Fruit fly (Drosophila melanogaster) whole organism: Measurements from ENCODE around the gene Mrgn1.

ENCODE experiments used
- CG8478 ChIP-seq: fragments of >200 bp; optimal IDR thresholded peaks from 2 replicates; lab custom pipeline; 2018; ENCODE audit warnings: inconsistent platforms
- Dll ChIP-seq: fragments of >200 bp; optimal IDR thresholded peaks from 2 replicates; lab custom pipeline; 2017
- EcR ChIP-seq, 2 experiments: fragments of >200 bp; optimal IDR thresholded peaks; 2 replicates each; lab custom pipeline; 2017; ENCODE audit warnings: missing biosample characterization in 2 of 2, missing genetic modification characterization in 2 of 2, missing genetic modification reagents in 2 of 2
- pan ChIP-seq: fragments of >200 bp; optimal IDR thresholded peaks from 2 replicates; lab custom pipeline; 2017
- psq ChIP-seq: fragments of >200 bp; optimal IDR thresholded peaks from 2 replicates; lab custom pipeline; 2017
- usp ChIP-seq: fragments of >200 bp; optimal IDR thresholded peaks from 2 replicates; lab custom pipeline; 2017; ENCODE audit warnings: missing biosample characterization, missing genetic modification characterization, mixed read lengths

The Mrgn1 gene

dm6 chrX:13737939-13738338, 16.2 kb upstream of the Mrgn1 start, which contains the start of gene CG11134:
Gene CG11134, plus strand, starts transcription at chrX:13737942.
- no peak for TF ChIP-seq CG8478 (lab: Kevin White, UChicago)
- no peak for TF ChIP-seq EcR (GFP tag; optimal IDR thresholded peaks at IDR 0.05; lab: Kevin White, UChicago)
- TF ChIP-seq psq (lab: Kevin White, UChicago), result no peak

- TF ChIP-seq pan (lab: Kevin White, UChicago) (no peak), EcR (GFP tag; optimal IDR thresholded peaks at IDR 0.05; lab: Kevin White, UChicago) (no peak), CG8478 (lab: Kevin White, UChicago) (no peak), Dll (lab: Kevin White, UChicago) (no peak), usp (no peak), psq (lab: Kevin White, UChicago) (no peak)
Measured at dm6 chrX:13736174-13736482, 14.4 kb upstream of the Mrgn1 start, which contains the start of gene g. Gene g, minus strand, starts transcription at chrX:13736278.

- TF ChIP-seq Dll (lab: Kevin White, UChicago) (no peak), usp (no peak), pan (lab: Kevin White, UChicago) (no peak), psq (lab: Kevin White, UChicago) (no peak), CG8478 (lab: Kevin White, UChicago) (no peak), EcR (GFP tag; optimal IDR thresholded peaks at IDR 0.05; lab: Kevin White, UChicago) (no peak)
Measured at dm6 chrX:13735322-13736173, 13.8 kb upstream of the Mrgn1 start.

- TF ChIP-seq Dll (lab: Kevin White, UChicago) (no peak), pan (lab: Kevin White, UChicago) (no peak), CG8478 (lab: Kevin White, UChicago) (no peak), usp (no peak), psq (lab: Kevin White, UChicago) (no peak), EcR (GFP tag; optimal IDR thresholded peaks at IDR 0.05; lab: Kevin White, UChicago) (no peak)
Measured at dm6 chrX:13734866-13735265, 13.1 kb upstream of the Mrgn1 start.

dm6 chrX:13717982-13718402, 3.8 kb downstream of the Mrgn1 start, which contains the start of gene Nadsyn:
Gene Nadsyn, minus strand, starts transcription at chrX:13718285.
- TF ChIP-seq usp (no peak), EcR (GFP tag; optimal IDR thresholded peaks at IDR 0.05; lab: Kevin White, UChicago) (no peak), Dll (lab: Kevin White, UChicago) (no peak), psq (lab: Kevin White, UChicago) (no peak), pan (lab: Kevin White, UChicago) (no peak), CG8478 (lab: Kevin White, UChicago) (no peak)

- TF ChIP-seq pan (lab: Kevin White, UChicago) (no peak), psq (lab: Kevin White, UChicago) (no peak), usp (no peak), Dll (lab: Kevin White, UChicago) (no peak), EcR (GFP tag; optimal IDR thresholded peaks at IDR 0.05; lab: Kevin White, UChicago) (no peak)
Measured at dm6 chrX:13699666-13700065, 22.1 kb downstream of the Mrgn1 start.

dm6 chrX:13698717-13699427, 22.9 kb downstream of the Mrgn1 start:
- TF ChIP-seq usp (no peak), CG8478 (lab: Kevin White, UChicago) (no peak), Dll (lab: Kevin White, UChicago) (no peak), EcR (GFP tag; optimal IDR thresholded peaks at IDR 0.05; lab: Kevin White, UChicago) (no peak), psq (lab: Kevin White, UChicago) (no peak), pan (lab: Kevin White, UChicago) (no peak)

dm6 chrX:13691992-13692391, 29.8 kb downstream of the Mrgn1 start, which contains the start of gene Nna1:
Gene Nna1, plus strand, starts transcription at chrX:13692292.
- no peak for TF ChIP-seq psq (lab: Kevin White, UChicago)
- TF ChIP-seq pan (lab: Kevin White, UChicago), result no peak
- TF ChIP-seq Dll (lab: Kevin White, UChicago), result no peak
- no peak for TF ChIP-seq usp
- no peak for TF ChIP-seq EcR (GFP tag; optimal IDR thresholded peaks at IDR 0.05; lab: Kevin White, UChicago)

- TF ChIP-seq psq (lab: Kevin White, UChicago) (no peak), pan (lab: Kevin White, UChicago) (no peak), CG8478 (lab: Kevin White, UChicago) (no peak), EcR (GFP tag; optimal IDR thresholded peaks at IDR 0.05; lab: Kevin White, UChicago) (no peak), usp (no peak), Dll (lab: Kevin White, UChicago) (no peak)
Measured at dm6 chrX:13682652-13683051, 39.1 kb downstream of the Mrgn1 start, which contains the start of gene CG11158. Gene CG11158, plus strand, starts transcription at chrX:13682952.

dm6 chrX:13681906-13682305, 39.9 kb downstream of the Mrgn1 start:
- TF ChIP-seq pan (lab: Kevin White, UChicago), result no peak
- no peak for TF ChIP-seq usp
- TF ChIP-seq CG8478 (lab: Kevin White, UChicago), result no peak
- no peak for TF ChIP-seq psq (lab: Kevin White, UChicago)
- no peak for TF ChIP-seq EcR (GFP tag; optimal IDR thresholded peaks at IDR 0.05; lab: Kevin White, UChicago)
- TF ChIP-seq Dll (lab: Kevin White, UChicago), result no peak

- no peak for TF ChIP-seq usp
- no peak for TF ChIP-seq pan (lab: Kevin White, UChicago)
- TF ChIP-seq Dll (lab: Kevin White, UChicago), result no peak
- no peak for TF ChIP-seq EcR (GFP tag; optimal IDR thresholded peaks at IDR 0.05; lab: Kevin White, UChicago)
Measured at dm6 chrX:13680262-13680661, 41.5 kb downstream of the Mrgn1 start, which contains the start of gene CG12177. Gene CG12177, minus strand, starts transcription at chrX:13680500.
